Worm (Caenorhabditis elegans): ENCODE results near the gene mpst-7.

Gene mpst-7

ce11 chrV:12963192-12963591, 2.3 kb upstream of the mpst-7 start, which contains the start of gene hrg-9:
TSS of gene hrg-9 (minus strand) at chrV:12963343.
- TF ChIP-seq med-1 (GFP tag; optimal IDR thresholded peaks at IDR 0.05; ENCODE audit: insufficient read depth) = no peak
- TF ChIP-seq cog-1 (tag; optimal IDR thresholded peaks at IDR 0.05) = no peak
- no peak for TF ChIP-seq tab-1 (GFP tag; IDR thresholded peaks at IDR 0.05)
- TF ChIP-seq ref-1 (GFP tag; conservative IDR thresholded peaks at IDR 0.05) = no peak
- TF ChIP-seq klf-2 (GFP tag; conservative IDR thresholded peaks at IDR 0.05) = no peak
- TF ChIP-seq flt-1 (GFP tag; IDR thresholded peaks at IDR 0.05) = no peak
- TF ChIP-seq T22C8.4 (GFP tag; IDR thresholded peaks at IDR 0.05) = no peak
- TF ChIP-seq ztf-29 (GFP tag; IDR thresholded peaks at IDR 0.05) = no peak
- no peak for TF ChIP-seq ztf-23 (GFP tag; IDR thresholded peaks at IDR 0.05)

ce11 chrV:12954261-12954660, 6.7 kb downstream of the mpst-7 start:
- TF ChIP-seq cog-1 (tag; optimal IDR thresholded peaks at IDR 0.05) (no peak), ztf-29 (GFP tag; IDR thresholded peaks at IDR 0.05) (no peak), ref-1 (GFP tag; conservative IDR thresholded peaks at IDR 0.05) (no peak), tab-1 (GFP tag; IDR thresholded peaks at IDR 0.05) (no peak), ztf-23 (GFP tag; IDR thresholded peaks at IDR 0.05) (no peak), klf-2 (GFP tag; conservative IDR thresholded peaks at IDR 0.05) (no peak), med-1 (GFP tag; optimal IDR thresholded peaks at IDR 0.05; ENCODE audit: insufficient read depth) (no peak), flt-1 (GFP tag; IDR thresholded peaks at IDR 0.05) (no peak), T22C8.4 (GFP tag; IDR thresholded peaks at IDR 0.05) (no peak)

- TF ChIP-seq ztf-23 (GFP tag; IDR thresholded peaks at IDR 0.05) (no peak), flt-1 (GFP tag; IDR thresholded peaks at IDR 0.05) (no peak), ztf-29 (GFP tag; IDR thresholded peaks at IDR 0.05) (no peak), ref-1 (GFP tag; conservative IDR thresholded peaks at IDR 0.05) (no peak), cog-1 (tag; optimal IDR thresholded peaks at IDR 0.05) (no peak), T22C8.4 (GFP tag; IDR thresholded peaks at IDR 0.05) (no peak), tab-1 (GFP tag; IDR thresholded peaks at IDR 0.05) (no peak), klf-2 (GFP tag; conservative IDR thresholded peaks at IDR 0.05) (no peak), med-1 (GFP tag; optimal IDR thresholded peaks at IDR 0.05; ENCODE audit: insufficient read depth) (no peak)
Measured at ce11 chrV:12953702-12954101, 7.2 kb downstream of the mpst-7 start, which contains the start of gene eif-3.K. TSS of gene eif-3.K (plus strand) at chrV:12954002.

ce11 chrV:12952287-12952686, 8.6 kb downstream of the mpst-7 start, which contains the start of gene pqn-68:
TSS of gene pqn-68 (plus strand) at chrV:12952636.
- TF ChIP-seq klf-2 (GFP tag; conservative IDR thresholded peaks at IDR 0.05) (no peak), T22C8.4 (GFP tag; IDR thresholded peaks at IDR 0.05) (no peak), ref-1 (GFP tag; conservative IDR thresholded peaks at IDR 0.05) (no peak), ztf-23 (GFP tag; IDR thresholded peaks at IDR 0.05) (no peak), tab-1 (GFP tag; IDR thresholded peaks at IDR 0.05) (no peak), ztf-29 (GFP tag; IDR thresholded peaks at IDR 0.05) (no peak), cog-1 (tag; optimal IDR thresholded peaks at IDR 0.05) (no peak), med-1 (GFP tag; optimal IDR thresholded peaks at IDR 0.05; ENCODE audit: insufficient read depth) (no peak), flt-1 (GFP tag; IDR thresholded peaks at IDR 0.05) (no peak)

ce11 chrV:12950812-12951528, 10.0 kb downstream of the mpst-7 start, which contains the start of the genes T16G1.9 and T16G1.18:
TSS of gene T16G1.9 (minus strand) at chrV:12950862.
TSS of gene T16G1.18 (plus strand) at chrV:12951304.
- TF ChIP-seq ztf-23 (GFP tag; IDR thresholded peaks at IDR 0.05) (no peak), cog-1 (tag; optimal IDR thresholded peaks at IDR 0.05) (peak; percentile 35)

- no peak for TF ChIP-seq cog-1 (tag; optimal IDR thresholded peaks at IDR 0.05)
- TF ChIP-seq ref-1 (GFP tag; conservative IDR thresholded peaks at IDR 0.05) = no peak
- TF ChIP-seq klf-2 (GFP tag; conservative IDR thresholded peaks at IDR 0.05) = no peak
- no peak for TF ChIP-seq T22C8.4 (GFP tag; IDR thresholded peaks at IDR 0.05)
- no peak for TF ChIP-seq tab-1 (GFP tag; IDR thresholded peaks at IDR 0.05)
- TF ChIP-seq flt-1 (GFP tag; IDR thresholded peaks at IDR 0.05) = no peak
- no peak for TF ChIP-seq ztf-23 (GFP tag; IDR thresholded peaks at IDR 0.05)
- no peak for TF ChIP-seq ztf-29 (GFP tag; IDR thresholded peaks at IDR 0.05)
- TF ChIP-seq med-1 (GFP tag; optimal IDR thresholded peaks at IDR 0.05; ENCODE audit: insufficient read depth) = no peak
Measured at ce11 chrV:12949607-12950006, 11.3 kb downstream of the mpst-7 start, which contains the start of gene T16G1.13. TSS of gene T16G1.13 (plus strand) at chrV:12949907.

- no peak for TF ChIP-seq klf-2 (GFP tag; conservative IDR thresholded peaks at IDR 0.05)
Measured at ce11 chrV:12944775-12945174, 16.2 kb downstream of the mpst-7 start, which contains the start of gene grl-2. TSS of gene grl-2 (plus strand) at chrV:12945075.

ce11 chrV:12944229-12944628, 16.7 kb downstream of the mpst-7 start, which contains the start of gene T16G1.3:
TSS of gene T16G1.3 (minus strand) at chrV:12944329.
- TF ChIP-seq flt-1 (GFP tag; IDR thresholded peaks at IDR 0.05) (no peak), med-1 (GFP tag; optimal IDR thresholded peaks at IDR 0.05; ENCODE audit: insufficient read depth) (no peak), ztf-29 (GFP tag; IDR thresholded peaks at IDR 0.05) (no peak), tab-1 (GFP tag; IDR thresholded peaks at IDR 0.05) (no peak), T22C8.4 (GFP tag; IDR thresholded peaks at IDR 0.05) (no peak), ztf-23 (GFP tag; IDR thresholded peaks at IDR 0.05) (no peak), klf-2 (GFP tag; conservative IDR thresholded peaks at IDR 0.05) (no peak), ref-1 (GFP tag; conservative IDR thresholded peaks at IDR 0.05) (no peak), cog-1 (tag; optimal IDR thresholded peaks at IDR 0.05) (no peak)

- no peak for TF ChIP-seq klf-2 (GFP tag; conservative IDR thresholded peaks at IDR 0.05)
- no peak for TF ChIP-seq tab-1 (GFP tag; IDR thresholded peaks at IDR 0.05)
- TF ChIP-seq ztf-23 (GFP tag; IDR thresholded peaks at IDR 0.05) = no peak
- no peak for TF ChIP-seq T22C8.4 (GFP tag; IDR thresholded peaks at IDR 0.05)
- TF ChIP-seq med-1 (GFP tag; optimal IDR thresholded peaks at IDR 0.05; ENCODE audit: insufficient read depth) = no peak
- no peak for TF ChIP-seq ztf-29 (GFP tag; IDR thresholded peaks at IDR 0.05)
- no peak for TF ChIP-seq ref-1 (GFP tag; conservative IDR thresholded peaks at IDR 0.05)
- TF ChIP-seq cog-1 (tag; optimal IDR thresholded peaks at IDR 0.05) = no peak
- no peak for TF ChIP-seq flt-1 (GFP tag; IDR thresholded peaks at IDR 0.05)
Measured at ce11 chrV:12943399-12943798, 17.5 kb downstream of the mpst-7 start.

All from whole organism, midembryonic.